Worm (Caenorhabditis elegans): ENCODE data around the gene C04G6.4.

ce11 chrII:5084225-5084624, 984 bp upstream of the C04G6.4 start:
- TF ChIP-seq W03F9.2 (tag; optimal IDR thresholded peaks at IDR 0.05) (no peak), him-1 (tag; optimal IDR thresholded peaks at IDR 0.05) (no peak)
